Worm (Caenorhabditis elegans) whole organism, young adult: ENCODE results near the gene Y42A5A.5.

ENCODE experiments used
- B0035.1 ChIP-seq: sonication (generic microtip); optimal IDR thresholded peaks from 2 replicates; lab custom pipeline; 2016; ENCODE audit warnings: missing genetic modification characterization, mild to moderate bottlenecking, missing compliant biosample characterization, missing genotype, missing genetic modification reagents
- F10E7.11 ChIP-seq: sonication (generic microtip); optimal IDR thresholded peaks from 2 replicates; lab custom pipeline; 2017; ENCODE audit warnings: mild to moderate bottlenecking, missing genetic modification characterization, moderate library complexity, missing compliant biosample characterization
- F23B12.7 ChIP-seq: sonication (generic microtip); optimal IDR thresholded peaks from 2 replicates; lab custom pipeline; 2017; ENCODE audit warnings: missing genetic modification characterization, mild to moderate bottlenecking, missing compliant biosample characterization, antibody characterized with exemption, moderate library complexity; ENCODE audit not compliant: insufficient read depth
- F37B4.10 ChIP-seq: fragments of 200-800 bp; sonication (Bioruptor generic); IDR thresholded peaks from 2 replicates; pipeline ENCODE4 v1.3.6; 2022; ENCODE audit warnings: missing genetic modification characterization, missing compliant biosample characterization
- F57A8.1 ChIP-seq: fragments of 200-800 bp; sonication (Bioruptor generic); optimal IDR thresholded peaks from 2 replicates; lab custom pipeline; 2018; ENCODE audit warnings: mild to moderate bottlenecking, missing genetic modification characterization, moderate library complexity, missing compliant biosample characterization
- akir-1 ChIP-seq: fragments of 200-800 bp; sonication (Bioruptor generic); optimal IDR thresholded peaks from 2 replicates; lab custom pipeline; 2018; ENCODE audit warnings: mild to moderate bottlenecking, missing genetic modification characterization, moderate library complexity, missing compliant biosample characterization
- ama-1 ChIP-seq, 3 experiments: fragments of 150-350 bp in 1 of 3; sonication (generic microtip) in 2 of 3; optimal IDR thresholded peaks; 2 replicates each; lab custom pipeline; 2014 to 2018; ENCODE audit warnings: missing biosample characterization in 2 of 3, missing genetic modification characterization in 2 of 3, missing genetic modification reagents in 2 of 3
- aptf-2 ChIP-seq: fragments of 200-800 bp; sonication (Bioruptor generic); conservative IDR thresholded peaks from 2 replicates; pipeline ENCODE4 v1.3.6; 2022; ENCODE audit warnings: missing genetic modification reagents, missing genetic modification characterization, missing compliant biosample characterization
- bed-2 ChIP-seq: fragments of 200-800 bp; sonication (Bioruptor generic); IDR thresholded peaks from 2 replicates; pipeline ENCODE4 v1.3.6; 2022; ENCODE audit warnings: missing genetic modification reagents, missing genetic modification characterization, missing compliant biosample characterization
- ccch-3 ChIP-seq: fragments of 200-800 bp; sonication (Bioruptor generic); optimal IDR thresholded peaks from 2 replicates; lab custom pipeline; 2018; ENCODE audit warnings: mild to moderate bottlenecking, missing genetic modification characterization, missing compliant biosample characterization
- cebp-2 ChIP-seq: fragments of 200-800 bp; sonication (Bioruptor generic); IDR thresholded peaks from 2 replicates; pipeline ENCODE4 v1.3.6; 2022; ENCODE audit warnings: missing genetic modification characterization, missing compliant biosample characterization
- ceh-27 ChIP-seq: fragments of 200-800 bp; sonication (Bioruptor generic); optimal IDR thresholded peaks from 2 replicates; lab custom pipeline; 2018; ENCODE audit warnings: mild to moderate bottlenecking, missing genetic modification characterization, moderate library complexity, missing compliant biosample characterization
- ceh-40 ChIP-seq: fragments of 200-800 bp; sonication (Bioruptor generic); IDR thresholded peaks from 2 replicates; pipeline ENCODE4 v1.3.6; 2022; ENCODE audit warnings: missing genetic modification characterization, missing compliant biosample characterization
- die-1 ChIP-seq: sonication (generic microtip); optimal IDR thresholded peaks from 2 replicates; lab custom pipeline; 2016; ENCODE audit warnings: missing genotype, mild to moderate bottlenecking, missing genetic modification characterization, missing compliant biosample characterization
- dpl-1 ChIP-seq: fragments of 150-350 bp; optimal IDR thresholded peaks from 2 replicates; lab custom pipeline; 2014; ENCODE audit warnings: missing biosample characterization, missing genetic modification reagents, missing genetic modification characterization
- egl-44 ChIP-seq: fragments of 200-800 bp; sonication (Bioruptor generic); IDR thresholded peaks from 2 replicates; pipeline ENCODE4 v1.3.6; 2022; ENCODE audit warnings: missing genetic modification reagents, missing genetic modification characterization, missing compliant biosample characterization
- hlh-12 ChIP-seq: sonication (generic microtip); optimal IDR thresholded peaks from 2 replicates; lab custom pipeline; 2016; ENCODE audit warnings: missing genetic modification characterization, missing compliant biosample characterization
- lag-1 ChIP-seq: fragments of 200-800 bp; sonication (Bioruptor generic); IDR thresholded peaks from 2 replicates; pipeline ENCODE4 v1.3.6; 2022; ENCODE audit warnings: missing genetic modification reagents, missing genetic modification characterization, missing compliant biosample characterization
- lsy-27 ChIP-seq: sonication (generic microtip); optimal IDR thresholded peaks from 2 replicates; lab custom pipeline; 2017; ENCODE audit warnings: missing genetic modification characterization, mild to moderate bottlenecking, missing compliant biosample characterization, antibody characterized with exemption, missing genotype, borderline replicate concordance; ENCODE audit not compliant: insufficient read depth
- madf-3 ChIP-seq: fragments of 200-800 bp; sonication (Bioruptor generic); IDR thresholded peaks from 2 replicates; pipeline ENCODE4 v1.3.6; 2022; ENCODE audit warnings: missing genetic modification reagents, missing genetic modification characterization, missing compliant biosample characterization
- mcd-1 ChIP-seq: fragments of 200-800 bp; sonication (Bioruptor generic); IDR thresholded peaks from 2 replicates; pipeline ENCODE4 v1.3.6; 2022; ENCODE audit warnings: missing genetic modification reagents, missing genetic modification characterization, missing compliant biosample characterization
- mxl-1 ChIP-seq: sonication (generic microtip); optimal IDR thresholded peaks from 2 replicates; lab custom pipeline; 2016; ENCODE audit warnings: missing genetic modification characterization, missing compliant biosample characterization
- nfya-2 ChIP-seq: fragments of 200-800 bp; sonication (Bioruptor generic); IDR thresholded peaks from 2 replicates; pipeline ENCODE4 v1.3.6; 2022; ENCODE audit warnings: missing genetic modification reagents, missing genetic modification characterization, missing compliant biosample characterization
- nfyb-1 ChIP-seq: fragments of 200-800 bp; sonication (Bioruptor generic); IDR thresholded peaks from 2 replicates; pipeline ENCODE4 v1.3.6; 2022; ENCODE audit warnings: missing genetic modification reagents, missing genetic modification characterization, missing compliant biosample characterization
- nhr-120 ChIP-seq: fragments of 200-800 bp; sonication (Bioruptor generic); IDR thresholded peaks from 2 replicates; pipeline ENCODE4 v1.3.6; 2022; ENCODE audit warnings: missing genetic modification characterization, missing compliant biosample characterization
- nhr-80 ChIP-seq: sonication (generic microtip); optimal IDR thresholded peaks from 2 replicates; lab custom pipeline; 2016; ENCODE audit warnings: missing genetic modification characterization, missing compliant biosample characterization
- rcor-1 ChIP-seq: fragments of 200-800 bp; sonication (Bioruptor generic); IDR thresholded peaks from 2 replicates; pipeline ENCODE4 v1.3.6; 2022; ENCODE audit warnings: missing genetic modification reagents, missing genetic modification characterization, missing compliant biosample characterization
- repo-1 ChIP-seq: sonication (generic microtip); optimal IDR thresholded peaks from 2 replicates; lab custom pipeline; 2017; ENCODE audit warnings: mild to moderate bottlenecking, missing genetic modification characterization, missing compliant biosample characterization
- snpc-1.1 ChIP-seq: sonication (generic microtip); optimal IDR thresholded peaks from 2 replicates; lab custom pipeline; 2017; ENCODE audit warnings: missing genetic modification characterization, mild to moderate bottlenecking, missing compliant biosample characterization, antibody characterized with exemption, moderate library complexity, missing genotype, missing genetic modification reagents; ENCODE audit not compliant: insufficient read depth
- snpc-1.3 ChIP-seq: sonication (generic microtip); optimal IDR thresholded peaks from 2 replicates; lab custom pipeline; 2017; ENCODE audit warnings: missing genetic modification characterization, mild to moderate bottlenecking, missing compliant biosample characterization, antibody characterized with exemption, moderate library complexity, missing genotype, missing genetic modification reagents; ENCODE audit not compliant: insufficient read depth
- snpc-3.4 ChIP-seq: sonication (generic microtip); optimal IDR thresholded peaks from 2 replicates; lab custom pipeline; 2017; ENCODE audit warnings: missing genetic modification characterization, mild to moderate bottlenecking, missing compliant biosample characterization, antibody characterized with exemption, moderate library complexity, missing genotype, missing genetic modification reagents
- tbx-9 ChIP-seq: sonication (generic microtip); optimal IDR thresholded peaks from 2 replicates; lab custom pipeline; 2016; ENCODE audit warnings: borderline replicate concordance, missing genetic modification characterization, inconsistent platforms, missing compliant biosample characterization
- tlf-1 ChIP-seq: fragments of 200-800 bp; sonication (Bioruptor generic); optimal IDR thresholded peaks from 2 replicates; lab custom pipeline; 2018; ENCODE audit warnings: mild to moderate bottlenecking, missing genetic modification characterization, missing compliant biosample characterization
- unc-62 ChIP-seq: fragments of 150-350 bp; optimal IDR thresholded peaks from 2 replicates; lab custom pipeline; 2014; ENCODE audit warnings: missing biosample characterization, missing genetic modification reagents, missing genetic modification characterization
- ztf-22 ChIP-seq: fragments of 200-800 bp; sonication (Bioruptor generic); optimal IDR thresholded peaks from 2 replicates; lab custom pipeline; 2018; ENCODE audit warnings: mild to moderate bottlenecking, missing genetic modification characterization, moderate library complexity, missing compliant biosample characterization
- ztf-26 ChIP-seq: sonication (generic microtip); optimal IDR thresholded peaks from 2 replicates; lab custom pipeline; 2017; ENCODE audit warnings: missing genetic modification characterization, missing compliant biosample characterization
- ztf-3 ChIP-seq: fragments of 200-800 bp; sonication (Bioruptor generic); optimal IDR thresholded peaks from 2 replicates; lab custom pipeline; 2018; ENCODE audit warnings: mild to moderate bottlenecking, missing genetic modification characterization, missing compliant biosample characterization

The Y42A5A.5 gene

ce11 chrV:11147780-11148144, 38.2 kb upstream of the Y42A5A.5 start:
- TF ChIP-seq nfyb-1 (0 out of 2 replicates have a peak, but pooled peaks have one; percentile 30), akir-1 (GFP tag; lab: Kevin White, UChicago) (no peak), dpl-1 (GFP tag; lab: Kevin White, UChicago) (no peak), ztf-26 (tag; lab: Kevin White, UChicago) (peak; percentile 53), snpc-1.1 (tag; lab: Kevin White, UChicago) (no peak), unc-62 (no peak), lsy-27 (no peak), bed-2 (GFP tag; lab: Robert Waterston, UW) (no peak), snpc-3.4 (tag; lab: Kevin White, UChicago) (no peak), ama-1 (optimal IDR thresholded peaks at IDR 0.05; lab: Kevin White, UChicago) (peak; percentile 67), ama-1 (GFP tag; optimal IDR thresholded peaks at IDR 0.05; lab: Kevin White, UChicago) (no peak), ccch-3 (GFP tag; lab: Kevin White, UChicago) (no peak), egl-44 (GFP tag; lab: Robert Waterston, UW) (no peak), F10E7.11 (tag; lab: Kevin White, UChicago) (no peak), rcor-1 (GFP tag; lab: Robert Waterston, UW) (no peak)

- TF ChIP-seq lag-1 (GFP tag; lab: Robert Waterston, UW) (no peak), bed-2 (GFP tag; lab: Robert Waterston, UW) (no peak), ccch-3 (GFP tag; lab: Kevin White, UChicago) (no peak), ama-1 (optimal IDR thresholded peaks at IDR 0.05; lab: Kevin White, UChicago) (peak; percentile 71), ama-1 (GFP tag; optimal IDR thresholded peaks at IDR 0.05; lab: Kevin White, UChicago) (no peak), ceh-27 (GFP tag; lab: Kevin White, UChicago) (no peak), mcd-1 (peak; percentile 34; the same call in 1 of the 2 replicates), ztf-22 (GFP tag; lab: Kevin White, UChicago) (no peak), nhr-120 (GFP tag; lab: Robert Waterston, UW) (no peak), tlf-1 (no peak), ceh-40 (GFP tag; lab: Robert Waterston, UW) (no peak), hlh-12 (tag; lab: Kevin White, UChicago) (no peak), F37B4.10 (GFP tag; lab: Robert Waterston, UW) (no peak), snpc-3.4 (tag; lab: Kevin White, UChicago) (no peak), repo-1 (tag; lab: Kevin White, UChicago) (peak; percentile 17), aptf-2 (GFP tag; lab: Robert Waterston, UW) (no peak), B0035.1 (tag; lab: Kevin White, UChicago) (no peak)
Measured at ce11 chrV:11146958-11147779, 37.6 kb upstream of the Y42A5A.5 start, which contains the start of the genes T19C4.24 and nlp-33. T19C4.24 (minus strand) TSS chrV:11147008. nlp-33 (plus strand) TSS chrV:11147346.

DNA sequence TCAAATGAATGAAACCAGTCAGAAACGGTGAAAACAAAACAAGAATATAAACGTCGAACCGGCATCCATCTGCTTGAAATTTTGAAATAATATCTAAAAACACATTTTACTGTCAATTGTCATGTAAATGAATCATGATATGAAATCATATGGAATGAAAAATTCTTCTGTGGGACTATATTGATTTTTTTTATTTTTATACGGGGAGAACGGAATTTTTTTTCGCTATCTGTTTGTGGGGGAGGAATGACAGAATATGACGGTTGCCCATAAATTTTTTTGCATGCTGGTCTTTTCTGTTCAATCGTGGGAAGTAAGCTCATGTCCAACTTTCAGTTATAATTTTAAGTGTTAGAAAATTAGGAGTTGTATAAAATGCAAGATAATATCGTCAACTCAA, 35.1 kb upstream of the Y42A5A.5 start, which contains the start of gene C06H2.7:
C06H2.7 (minus strand) TSS at position 101 of the 400 bp plus-strand sequence.
- TF ChIP-seq F57A8.1 (no peak), tlf-1 (no peak), ceh-40 (GFP tag; lab: Robert Waterston, UW) (no peak), tbx-9 (tag; lab: Kevin White, UChicago) (no peak), mxl-1 (tag; lab: Kevin White, UChicago) (no peak), nfya-2 (GFP tag; lab: Robert Waterston, UW) (no peak), ztf-3 (GFP tag; lab: Kevin White, UChicago) (no peak), die-1 (tag; lab: Kevin White, UChicago) (no peak), lag-1 (GFP tag; lab: Robert Waterston, UW) (no peak), egl-44 (GFP tag; lab: Robert Waterston, UW) (no peak), madf-3 (GFP tag; lab: Robert Waterston, UW) (no peak), snpc-1.3 (no peak), repo-1 (tag; lab: Kevin White, UChicago) (no peak), nhr-80 (tag; lab: Kevin White, UChicago) (no peak), F23B12.7 (no peak), cebp-2 (GFP tag; lab: Robert Waterston, UW) (no peak)
